Worm (Caenorhabditis elegans) whole organism, young adult: ENCODE measurements around the gene far-3.

Source experiments
- F22D6.2 ChIP-seq: sonication (generic microtip); optimal IDR thresholded peaks from 2 replicates; lab custom pipeline; 2016; ENCODE audit warnings: mild to moderate bottlenecking, missing genetic modification characterization, missing compliant biosample characterization
- F23B12.7 ChIP-seq: sonication (generic microtip); optimal IDR thresholded peaks from 2 replicates; lab custom pipeline; 2017; ENCODE audit warnings: missing genetic modification characterization, mild to moderate bottlenecking, missing compliant biosample characterization, antibody characterized with exemption, moderate library complexity; ENCODE audit not compliant: insufficient read depth
- F33H1.4 ChIP-seq: fragments of 200-800 bp; sonication (Bioruptor generic); IDR thresholded peaks from 2 replicates; pipeline ENCODE4 v1.3.6; 2022; ENCODE audit warnings: missing genetic modification reagents, missing genetic modification characterization, missing compliant biosample characterization
- F52B5.7 ChIP-seq: sonication (generic microtip); optimal IDR thresholded peaks from 2 replicates; lab custom pipeline; 2016; ENCODE audit warnings: mild to moderate bottlenecking, missing genetic modification characterization, missing compliant biosample characterization
- K11D2.4 ChIP-seq: fragments of 200-800 bp; sonication (Bioruptor generic); IDR thresholded peaks from 2 replicates; pipeline ENCODE4 v1.3.6; 2022; ENCODE audit warnings: missing genetic modification reagents, missing genetic modification characterization, missing compliant biosample characterization
- Y53G8AR.9 ChIP-seq: fragments of 200-800 bp; sonication (Bioruptor generic); conservative IDR thresholded peaks from 2 replicates; pipeline ENCODE4 v1.3.6; 2022; ENCODE audit warnings: missing genetic modification reagents, missing genetic modification characterization, missing compliant biosample characterization
- Y95B8A.8 ChIP-seq: fragments of 200-800 bp; sonication (Bioruptor generic); IDR thresholded peaks from 2 replicates; pipeline ENCODE4 v1.3.6; 2022; ENCODE audit warnings: missing genetic modification reagents, missing genetic modification characterization, missing compliant biosample characterization
- ZK185.1 ChIP-seq: sonication (generic microtip); optimal IDR thresholded peaks from 2 replicates; lab custom pipeline; 2016; ENCODE audit warnings: mild to moderate bottlenecking, missing genetic modification characterization, missing compliant biosample characterization; ENCODE audit not compliant: poor library complexity, severe bottlenecking
- aptf-2 ChIP-seq: fragments of 200-800 bp; sonication (Bioruptor generic); conservative IDR thresholded peaks from 2 replicates; pipeline ENCODE4 v1.3.6; 2022; ENCODE audit warnings: missing genetic modification reagents, missing genetic modification characterization, missing compliant biosample characterization
- aptf-3 ChIP-seq: fragments of 200-800 bp; sonication (Bioruptor generic); IDR thresholded peaks from 2 replicates; pipeline ENCODE4 v1.3.6; 2022; ENCODE audit warnings: missing genetic modification characterization, missing compliant biosample characterization
- atf-7 ChIP-seq: sonication (generic microtip); optimal IDR thresholded peaks from 2 replicates; lab custom pipeline; 2017; ENCODE audit warnings: mild to moderate bottlenecking, missing genetic modification characterization, missing compliant biosample characterization
- bed-1 ChIP-seq: fragments of 200-800 bp; sonication (Bioruptor generic); IDR thresholded peaks from 2 replicates; pipeline ENCODE4 v1.3.6; 2022; ENCODE audit warnings: missing genetic modification reagents, missing genetic modification characterization, missing compliant biosample characterization
- ccch-3 ChIP-seq: fragments of 200-800 bp; sonication (Bioruptor generic); optimal IDR thresholded peaks from 2 replicates; lab custom pipeline; 2018; ENCODE audit warnings: mild to moderate bottlenecking, missing genetic modification characterization, missing compliant biosample characterization
- cebp-1 ChIP-seq, 2 experiments: fragments of 200-800 bp in 1 of 2; sonication (Bioruptor generic) in 1 of 2; sonication (generic microtip) in 1 of 2; IDR thresholded peaks in 1 of 2; optimal IDR thresholded peaks in 1 of 2; 2 replicates each; pipeline versions ENCODE4 v1.3.6 to Lab custom; 2017 to 2022; ENCODE audit warnings: missing compliant biosample characterization in 2 of 2, missing genetic modification characterization in 2 of 2, mild to moderate bottlenecking in 1 of 2, missing genetic modification reagents in 1 of 2, moderate library complexity in 1 of 2
- die-1 ChIP-seq: sonication (generic microtip); optimal IDR thresholded peaks from 2 replicates; lab custom pipeline; 2016; ENCODE audit warnings: missing genotype, mild to moderate bottlenecking, missing genetic modification characterization, missing compliant biosample characterization
- dox-1 ChIP-seq: fragments of 200-800 bp; sonication (Bioruptor generic); IDR thresholded peaks from 2 replicates; pipeline ENCODE4 v1.3.6; 2022; ENCODE audit warnings: missing genetic modification reagents, missing genetic modification characterization, missing compliant biosample characterization
- dpl-1 ChIP-seq: fragments of 150-350 bp; optimal IDR thresholded peaks from 2 replicates; lab custom pipeline; 2014; ENCODE audit warnings: missing biosample characterization, missing genetic modification reagents, missing genetic modification characterization
- efl-1 ChIP-seq: fragments of 150-350 bp; optimal IDR thresholded peaks from 2 replicates; lab custom pipeline; 2014; ENCODE audit warnings: missing biosample characterization, missing genetic modification reagents, missing genetic modification characterization
- egl-44 ChIP-seq: fragments of 200-800 bp; sonication (Bioruptor generic); IDR thresholded peaks from 2 replicates; pipeline ENCODE4 v1.3.6; 2022; ENCODE audit warnings: missing genetic modification reagents, missing genetic modification characterization, missing compliant biosample characterization
- ets-4 ChIP-seq: fragments of 200-800 bp; sonication (Bioruptor generic); optimal IDR thresholded peaks from 2 replicates; lab custom pipeline; 2018; ENCODE audit warnings: mild to moderate bottlenecking, missing genetic modification characterization, missing compliant biosample characterization
- hlh-26 ChIP-seq: fragments of 200-800 bp; sonication (Bioruptor generic); conservative IDR thresholded peaks from 2 replicates; pipeline ENCODE4 v1.3.6; 2022; ENCODE audit warnings: missing genetic modification reagents, missing genetic modification characterization, missing compliant biosample characterization
- lag-1 ChIP-seq: fragments of 200-800 bp; sonication (Bioruptor generic); IDR thresholded peaks from 2 replicates; pipeline ENCODE4 v1.3.6; 2022; ENCODE audit warnings: missing genetic modification reagents, missing genetic modification characterization, missing compliant biosample characterization
- let-607 ChIP-seq, 2 experiments: fragments of 200-800 bp in 1 of 2; sonication (Bioruptor generic) in 1 of 2; sonication (generic microtip) in 1 of 2; optimal IDR thresholded peaks; 2 replicates each; lab custom pipeline; 2016 to 2018; ENCODE audit warnings: mild to moderate bottlenecking in 2 of 2, missing compliant biosample characterization in 2 of 2, missing genetic modification characterization in 2 of 2, moderate library complexity in 2 of 2, missing genotype in 1 of 2
- lin-40 ChIP-seq: sonication (generic microtip); optimal IDR thresholded peaks from 2 replicates; lab custom pipeline; 2016; ENCODE audit warnings: missing genetic modification characterization, mild to moderate bottlenecking, missing compliant biosample characterization, missing genotype, missing genetic modification reagents
- lsl-1 ChIP-seq: fragments of 200-800 bp; sonication (Bioruptor generic); optimal IDR thresholded peaks from 2 replicates; lab custom pipeline; 2018; ENCODE audit warnings: mild to moderate bottlenecking, missing genetic modification characterization, moderate library complexity, missing compliant biosample characterization
- lsy-27 ChIP-seq: sonication (generic microtip); optimal IDR thresholded peaks from 2 replicates; lab custom pipeline; 2017; ENCODE audit warnings: missing genetic modification characterization, mild to moderate bottlenecking, missing compliant biosample characterization, antibody characterized with exemption, missing genotype, borderline replicate concordance; ENCODE audit not compliant: insufficient read depth
- madf-10 ChIP-seq: sonication (generic microtip); optimal IDR thresholded peaks from 2 replicates; lab custom pipeline; 2016; ENCODE audit warnings: mild to moderate bottlenecking, missing genetic modification characterization, missing compliant biosample characterization
- madf-3 ChIP-seq: fragments of 200-800 bp; sonication (Bioruptor generic); IDR thresholded peaks from 2 replicates; pipeline ENCODE4 v1.3.6; 2022; ENCODE audit warnings: missing genetic modification reagents, missing genetic modification characterization, missing compliant biosample characterization
- mcd-1 ChIP-seq: fragments of 200-800 bp; sonication (Bioruptor generic); IDR thresholded peaks from 2 replicates; pipeline ENCODE4 v1.3.6; 2022; ENCODE audit warnings: missing genetic modification reagents, missing genetic modification characterization, missing compliant biosample characterization
- mes-4 ChIP-seq: sonication (generic microtip); optimal IDR thresholded peaks from 2 replicates; lab custom pipeline; 2016; ENCODE audit warnings: missing genotype, missing genetic modification characterization, missing compliant biosample characterization
- nfyb-1 ChIP-seq: fragments of 200-800 bp; sonication (Bioruptor generic); IDR thresholded peaks from 2 replicates; pipeline ENCODE4 v1.3.6; 2022; ENCODE audit warnings: missing genetic modification reagents, missing genetic modification characterization, missing compliant biosample characterization
- nhr-27 ChIP-seq: fragments of 200-800 bp; sonication (Bioruptor generic); optimal IDR thresholded peaks from 2 replicates; lab custom pipeline; 2018; ENCODE audit warnings: mild to moderate bottlenecking, missing genetic modification characterization, moderate library complexity, missing compliant biosample characterization
- nhr-80 ChIP-seq: sonication (generic microtip); optimal IDR thresholded peaks from 2 replicates; lab custom pipeline; 2016; ENCODE audit warnings: missing genetic modification characterization, missing compliant biosample characterization
- nhr-90 ChIP-seq: sonication (generic microtip); optimal IDR thresholded peaks from 2 replicates; lab custom pipeline; 2016; ENCODE audit warnings: missing genotype, mild to moderate bottlenecking, missing genetic modification characterization, missing compliant biosample characterization
- rec-8 ChIP-seq, 2 experiments: sonication (generic microtip); optimal IDR thresholded peaks; 2 replicates each; lab custom pipeline; 2016; ENCODE audit warnings: mild to moderate bottlenecking in 2 of 2, missing genetic modification characterization in 2 of 2, missing genetic modification reagents in 2 of 2, missing genotype in 2 of 2, missing biosample characterization in 1 of 2, missing compliant biosample characterization in 1 of 2, moderate library complexity in 1 of 2
- snpc-4 ChIP-seq, 5 experiments: fragments of 150-350 bp in 1 of 5; sonication (generic microtip) in 4 of 5; optimal IDR thresholded peaks; 2 replicates each; lab custom pipeline; 2014 to 2018; ENCODE audit warnings: missing genetic modification characterization in 5 of 5, missing biosample characterization in 3 of 5, antibody characterized with exemption in 2 of 5, mild to moderate bottlenecking in 2 of 5, missing compliant biosample characterization in 2 of 5, missing genotype in 2 of 5, moderate library complexity in 2 of 5, missing genetic modification reagents in 1 of 5
- tbp1 ChIP-seq: fragments of 200-800 bp; sonication (Bioruptor generic); optimal IDR thresholded peaks from 2 replicates; lab custom pipeline; 2018; ENCODE audit warnings: mild to moderate bottlenecking, missing genetic modification characterization, missing compliant biosample characterization
- tbx-9 ChIP-seq: sonication (generic microtip); optimal IDR thresholded peaks from 2 replicates; lab custom pipeline; 2016; ENCODE audit warnings: borderline replicate concordance, missing genetic modification characterization, inconsistent platforms, missing compliant biosample characterization
- tlf-1 ChIP-seq: fragments of 200-800 bp; sonication (Bioruptor generic); optimal IDR thresholded peaks from 2 replicates; lab custom pipeline; 2018; ENCODE audit warnings: mild to moderate bottlenecking, missing genetic modification characterization, missing compliant biosample characterization
- unc-62 ChIP-seq: fragments of 150-350 bp; optimal IDR thresholded peaks from 2 replicates; lab custom pipeline; 2014; ENCODE audit warnings: missing biosample characterization, missing genetic modification reagents, missing genetic modification characterization
- ztf-22 ChIP-seq: fragments of 200-800 bp; sonication (Bioruptor generic); optimal IDR thresholded peaks from 2 replicates; lab custom pipeline; 2018; ENCODE audit warnings: mild to moderate bottlenecking, missing genetic modification characterization, moderate library complexity, missing compliant biosample characterization
- ztf-28 ChIP-seq: fragments of 200-800 bp; sonication (Bioruptor generic); IDR thresholded peaks from 2 replicates; pipeline ENCODE4 v1.3.6; 2022; ENCODE audit warnings: missing genetic modification reagents, missing genetic modification characterization, missing compliant biosample characterization

far-3 gene

ce11 chrV:13043832-13044521 lies 46.7 kb upstream of the far-3 start (continued):
- TF ChIP-seq ztf-28 (GFP tag; lab: Robert Waterston, UW) = no peak
- TF ChIP-seq, all 124 proteins: peak for 4

- TF ChIP-seq ztf-22 (GFP tag; lab: Kevin White, UChicago) = peak; percentile 33
- TF ChIP-seq madf-10 (tag; lab: Kevin White, UChicago) = peak; percentile 16
- no peak for TF ChIP-seq Y53G8AR.9 (GFP tag; lab: Robert Waterston, UW)
- peak; percentile 90 for TF ChIP-seq unc-62 (GFP tag; lab: Kevin White, UChicago)
- peak; percentile 53; the same call in 1 of the 2 replicates for TF ChIP-seq egl-44 (GFP tag; lab: Robert Waterston, UW)
- no peak for TF ChIP-seq nhr-27 (tag; lab: Kevin White, UChicago)
- peak; percentile 16 for TF ChIP-seq lsl-1 (GFP tag; lab: Kevin White, UChicago)
- TF ChIP-seq madf-3 (GFP tag; lab: Robert Waterston, UW) = no peak
- no peak for TF ChIP-seq lag-1 (GFP tag; lab: Robert Waterston, UW)
- TF ChIP-seq F22D6.2 (tag; lab: Kevin White, UChicago) = no peak
- TF ChIP-seq tlf-1 (GFP tag; lab: Kevin White, UChicago) = peak; percentile 42
- TF ChIP-seq nhr-90 (tag; lab: Kevin White, UChicago) = peak; percentile 46
- no peak for TF ChIP-seq rec-8 (tag; optimal IDR thresholded peaks at IDR 0.05; lab: Kevin White, UChicago)
- TF ChIP-seq aptf-3 = no peak
- no peak for TF ChIP-seq efl-1
- peak; percentile 82 for TF ChIP-seq nhr-80 (tag; lab: Kevin White, UChicago)
- TF ChIP-seq ccch-3 = no peak
- TF ChIP-seq dox-1 (GFP tag; lab: Robert Waterston, UW) = peak; percentile 52
- no peak for TF ChIP-seq F33H1.4 (GFP tag; lab: Robert Waterston, UW)
- TF ChIP-seq nfyb-1 (GFP tag; lab: Robert Waterston, UW) = peak; percentile 62; the same call in 1 of the 2 replicates
- no peak for TF ChIP-seq F52B5.7
- 0 out of 2 replicates have a peak, but pooled peaks have one; percentile 33 for TF ChIP-seq K11D2.4
- 0 out of 2 replicates have a peak, but pooled peaks have one; percentile 29 for TF ChIP-seq Y95B8A.8 (GFP tag; lab: Robert Waterston, UW)
- TF ChIP-seq ZK185.1 (tag; lab: Kevin White, UChicago) = peak; percentile 46
- no peak for TF ChIP-seq hlh-26
- TF ChIP-seq mcd-1 (GFP tag; lab: Robert Waterston, UW) = 0 out of 2 replicates have a peak, but pooled peaks have one; percentile 26
- no peak for TF ChIP-seq bed-1 (GFP tag; lab: Robert Waterston, UW)
- TF ChIP-seq cebp-1 (GFP tag; IDR thresholded peaks at IDR 0.05; lab: Robert Waterston, UW) = peak; percentile 51; the same call in 1 of the 2 replicates
- peak; percentile 67 for TF ChIP-seq cebp-1 (tag; optimal IDR thresholded peaks at IDR 0.05; lab: Kevin White, UChicago)
- peak; percentile 64 for TF ChIP-seq ets-4 (GFP tag; lab: Kevin White, UChicago)
- TF ChIP-seq aptf-2 (GFP tag; lab: Robert Waterston, UW) = no peak
- TF ChIP-seq lin-40 (tag; lab: Kevin White, UChicago) = peak; percentile 5
- no peak for TF ChIP-seq mes-4 (tag; lab: Kevin White, UChicago)
- no peak for TF ChIP-seq die-1 (tag; lab: Kevin White, UChicago)
- no peak for TF ChIP-seq tbx-9 (tag; lab: Kevin White, UChicago)
- TF ChIP-seq dpl-1 (GFP tag; lab: Kevin White, UChicago) = no peak
- no peak for TF ChIP-seq tbp1 (GFP tag; lab: Kevin White, UChicago)
- TF ChIP-seq F23B12.7 (tag; lab: Kevin White, UChicago) = no peak
- no peak for TF ChIP-seq snpc-4 (GFP tag; optimal IDR thresholded peaks at IDR 0.05; lab: Kevin White, UChicago)
- peak in 1 of 4 experiments; percentile 26 for TF ChIP-seq snpc-4 (tag; optimal IDR thresholded peaks at IDR 0.05; lab: Kevin White, UChicago)
- peak; percentile 72 for TF ChIP-seq atf-7 (tag; lab: Kevin White, UChicago)
- no peak for TF ChIP-seq lsy-27 (tag; lab: Kevin White, UChicago)
- TF ChIP-seq let-607 (tag; optimal IDR thresholded peaks at IDR 0.05; lab: Kevin White, UChicago) = peak; percentile 48 to 52
These were observed 46.0 kb upstream of the far-3 start, which contains the start of gene lap-2 for ce11 chrV:13043195-13043762. lap-2 (plus strand) TSS chrV:13043712.
